Fruit fly (Drosophila melanogaster): ENCODE measurements around the gene CG32241.

The CG32241 gene

dm6 chr3L:4482509-4482908, 16.1 kb upstream of the CG32241 start, which contains the start of gene CG11350:
CG11350 (plus strand) TSS chr3L:4482809.
- TF ChIP-seq Myc (optimal IDR thresholded peaks at IDR 0.05) (no peak), ttk (optimal IDR thresholded peaks at IDR 0.05) (no peak), h (optimal IDR thresholded peaks at IDR 0.05) (no peak), psq (optimal IDR thresholded peaks at IDR 0.05) (no peak), insv (optimal IDR thresholded peaks at IDR 0.05) (no peak), Sin3A (optimal IDR thresholded peaks at IDR 0.05) (no peak)

- TF ChIP-seq h (optimal IDR thresholded peaks at IDR 0.05) (no peak), Myc (optimal IDR thresholded peaks at IDR 0.05) (no peak), psq (optimal IDR thresholded peaks at IDR 0.05) (no peak), insv (optimal IDR thresholded peaks at IDR 0.05) (no peak), Sin3A (optimal IDR thresholded peaks at IDR 0.05) (no peak), ttk (optimal IDR thresholded peaks at IDR 0.05) (no peak)
These were observed 14.3 kb upstream of the CG32241 start for dm6 chr3L:4480764-4481163.

dm6 chr3L:4479938-4480337, 13.5 kb upstream of the CG32241 start, which contains the start of gene CG7465:
CG7465 (plus strand) TSS chr3L:4480283.
- TF ChIP-seq Sin3A (optimal IDR thresholded peaks at IDR 0.05) (no peak), psq (optimal IDR thresholded peaks at IDR 0.05) (no peak), Myc (optimal IDR thresholded peaks at IDR 0.05) (no peak), h (optimal IDR thresholded peaks at IDR 0.05) (no peak), insv (optimal IDR thresholded peaks at IDR 0.05) (no peak)

dm6 chr3L:4477656-4478254, 11.3 kb upstream of the CG32241 start:
- TF ChIP-seq Myc (optimal IDR thresholded peaks at IDR 0.05) (no peak), insv (optimal IDR thresholded peaks at IDR 0.05) (no peak), psq (optimal IDR thresholded peaks at IDR 0.05) (no peak), h (optimal IDR thresholded peaks at IDR 0.05) (no peak), Sin3A (optimal IDR thresholded peaks at IDR 0.05) (no peak), ttk (optimal IDR thresholded peaks at IDR 0.05) (no peak)

dm6 chr3L:4475704-4476103, 9.3 kb upstream of the CG32241 start:
- no peak for TF ChIP-seq insv (optimal IDR thresholded peaks at IDR 0.05)
- TF ChIP-seq Myc (optimal IDR thresholded peaks at IDR 0.05), result no peak
- TF ChIP-seq ttk (optimal IDR thresholded peaks at IDR 0.05), result no peak
- no peak for TF ChIP-seq Sin3A (optimal IDR thresholded peaks at IDR 0.05)
- no peak for TF ChIP-seq psq (optimal IDR thresholded peaks at IDR 0.05)
- TF ChIP-seq h (optimal IDR thresholded peaks at IDR 0.05), result no peak

dm6 chr3L:4474946-4475470, 8.6 kb upstream of the CG32241 start:
- TF ChIP-seq psq (optimal IDR thresholded peaks at IDR 0.05) (no peak), Sin3A (optimal IDR thresholded peaks at IDR 0.05) (no peak), Myc (optimal IDR thresholded peaks at IDR 0.05) (no peak), ttk (optimal IDR thresholded peaks at IDR 0.05) (no peak), insv (optimal IDR thresholded peaks at IDR 0.05) (no peak), h (optimal IDR thresholded peaks at IDR 0.05) (no peak)

dm6 chr3L:4472768-4473167, 6.3 kb upstream of the CG32241 start, which contains the start of gene CG11349:
CG11349 (plus strand) TSS chr3L:4473068.
- TF ChIP-seq psq (optimal IDR thresholded peaks at IDR 0.05) (no peak), Sin3A (optimal IDR thresholded peaks at IDR 0.05) (no peak)

dm6 chr3L:4471449-4471848, 5.0 kb upstream of the CG32241 start, which contains the start of gene CG32248:
CG32248 (plus strand) TSS chr3L:4471749.
- TF ChIP-seq insv (optimal IDR thresholded peaks at IDR 0.05) (no peak), h (optimal IDR thresholded peaks at IDR 0.05) (no peak), psq (optimal IDR thresholded peaks at IDR 0.05) (no peak), Myc (optimal IDR thresholded peaks at IDR 0.05) (no peak), Sin3A (optimal IDR thresholded peaks at IDR 0.05) (no peak), ttk (optimal IDR thresholded peaks at IDR 0.05) (no peak)

dm6 chr3L:4469701-4470100, 3.3 kb upstream of the CG32241 start, which contains the start of gene CG32249:
CG32249 (plus strand) TSS chr3L:4470001.
- TF ChIP-seq ttk (optimal IDR thresholded peaks at IDR 0.05), result no peak
- no peak for TF ChIP-seq Sin3A (optimal IDR thresholded peaks at IDR 0.05)
- TF ChIP-seq Myc (optimal IDR thresholded peaks at IDR 0.05), result no peak

- no peak for TF ChIP-seq ttk (optimal IDR thresholded peaks at IDR 0.05)
- no peak for TF ChIP-seq Sin3A (optimal IDR thresholded peaks at IDR 0.05)
- TF ChIP-seq insv (optimal IDR thresholded peaks at IDR 0.05), result no peak
- TF ChIP-seq Myc (optimal IDR thresholded peaks at IDR 0.05), result no peak
- TF ChIP-seq psq (optimal IDR thresholded peaks at IDR 0.05), result no peak
- TF ChIP-seq h (optimal IDR thresholded peaks at IDR 0.05), result no peak
These were observed 2.6 kb downstream of the CG32241 start, which contains the start of gene CG15024 for dm6 chr3L:4463773-4464301. CG15024 (minus strand) TSS chr3L:4463823.

dm6 chr3L:4461454-4462045, 4.9 kb downstream of the CG32241 start, which contains the start of gene CG15023:
CG15023 (minus strand) TSS chr3L:4461504.
- TF ChIP-seq ttk (optimal IDR thresholded peaks at IDR 0.05) (no peak), Sin3A (optimal IDR thresholded peaks at IDR 0.05) (no peak), insv (optimal IDR thresholded peaks at IDR 0.05) (no peak), h (optimal IDR thresholded peaks at IDR 0.05) (no peak), psq (optimal IDR thresholded peaks at IDR 0.05) (no peak), Myc (optimal IDR thresholded peaks at IDR 0.05) (no peak)

- no peak for TF ChIP-seq Sin3A (optimal IDR thresholded peaks at IDR 0.05)
- TF ChIP-seq psq (optimal IDR thresholded peaks at IDR 0.05), result no peak
- no peak for TF ChIP-seq insv (optimal IDR thresholded peaks at IDR 0.05)
- TF ChIP-seq ttk (optimal IDR thresholded peaks at IDR 0.05), result no peak
- TF ChIP-seq h (optimal IDR thresholded peaks at IDR 0.05), result no peak
- no peak for TF ChIP-seq Myc (optimal IDR thresholded peaks at IDR 0.05)
These were observed 5.9 kb downstream of the CG32241 start, which contains the start of gene CG15022 for dm6 chr3L:4460307-4461088. CG15022 (minus strand) TSS chr3L:4460317.
